Fruit fly (Drosophila melanogaster): ENCODE data around the gene CG8915.

Gene CG8915

DNA sequence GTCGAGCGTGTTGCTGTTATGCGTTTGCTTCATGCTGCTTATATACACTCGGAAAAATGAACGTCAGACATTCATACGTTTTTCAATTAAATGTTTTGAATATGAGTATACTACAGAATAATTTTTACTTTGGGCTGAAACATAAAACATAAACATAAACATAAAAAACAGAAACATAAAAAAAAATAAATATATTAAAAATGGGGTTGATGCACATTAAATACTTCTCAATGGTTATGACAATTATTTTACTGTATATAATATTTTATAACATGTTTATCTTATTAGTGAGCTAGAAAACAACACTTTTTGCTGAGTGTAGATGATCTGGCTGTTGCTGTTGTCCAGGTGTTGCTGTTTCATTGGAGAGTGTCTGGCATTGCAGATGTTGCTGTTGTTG lies 7.4 kb downstream of the CG8915 start (continued):
- no peak for TF ChIP-seq sim (GFP tag; IDR thresholded peaks at IDR 0.05)
- no peak for TF ChIP-seq CG43689 (GFP tag; IDR thresholded peaks at IDR 0.05)
- no peak for TF ChIP-seq CG18619 (GFP tag; optimal IDR thresholded peaks at IDR 0.05)
- no peak for TF ChIP-seq crol (GFP tag; IDR thresholded peaks at IDR 0.05)
- no peak for TF ChIP-seq CG30020 (tag; optimal IDR thresholded peaks at IDR 0.05)
- peak; percentile 18 for TF ChIP-seq CG15269 (tag; optimal IDR thresholded peaks at IDR 0.05)
- no peak for TF ChIP-seq Kr (GFP tag; optimal IDR thresholded peaks at IDR 0.05)
- no peak for TF ChIP-seq insv (GFP tag; optimal IDR thresholded peaks at IDR 0.05)
- no peak for TF ChIP-seq CG12219 (GFP tag; optimal IDR thresholded peaks at IDR 0.05)
- TF ChIP-seq fu2 (GFP tag; optimal IDR thresholded peaks at IDR 0.05) = no peak
- TF ChIP-seq Fer1 (GFP tag; optimal IDR thresholded peaks at IDR 0.05) = no peak
- TF ChIP-seq gfzf (GFP tag; optimal IDR thresholded peaks at IDR 0.05) = no peak
- TF ChIP-seq CG9797 (GFP tag; optimal IDR thresholded peaks at IDR 0.05) = no peak
- TF ChIP-seq Sox102F (GFP tag; optimal IDR thresholded peaks at IDR 0.05) = peak; percentile 68
- peak; percentile 22 for TF ChIP-seq CG4424 (GFP tag; optimal IDR thresholded peaks at IDR 0.05)
- no peak for TF ChIP-seq CG12071 (GFP tag; optimal IDR thresholded peaks at IDR 0.05)
- no peak for TF ChIP-seq Sry-β (GFP tag; optimal IDR thresholded peaks at IDR 0.05)
- no peak for TF ChIP-seq Dbx (GFP tag; IDR thresholded peaks at IDR 0.05)
- TF ChIP-seq CG6254 (GFP tag; optimal IDR thresholded peaks at IDR 0.05) = no peak
- no peak for TF ChIP-seq lmd (GFP tag; IDR thresholded peaks at IDR 0.05)
- no peak for TF ChIP-seq Taf1 (GFP tag; IDR thresholded peaks at IDR 0.05)
- no peak for TF ChIP-seq Hr3 (GFP tag; optimal IDR thresholded peaks at IDR 0.05)
- TF ChIP-seq prd (optimal IDR thresholded peaks at IDR 0.05) = no peak
- TF ChIP-seq prd (GFP tag; IDR thresholded peaks at IDR 0.05) = 0 out of 3 replicates have a peak, but pooled peaks have one; percentile 41
- no peak for TF ChIP-seq GATAe (GFP tag; conservative IDR thresholded peaks at IDR 0.05)
- no peak for TF ChIP-seq Lhr (GFP tag; optimal IDR thresholded peaks at IDR 0.05)
- TF ChIP-seq emc (GFP tag; optimal IDR thresholded peaks at IDR 0.05) = no peak
- no peak for TF ChIP-seq Dip3 (GFP tag; optimal IDR thresholded peaks at IDR 0.05)
- no peak for TF ChIP-seq CG6654 (GFP tag; optimal IDR thresholded peaks at IDR 0.05)
- TF ChIP-seq Sry-δ (GFP tag; optimal IDR thresholded peaks at IDR 0.05) = no peak
- TF ChIP-seq CG34224 (GFP tag; IDR thresholded peaks at IDR 0.05; ENCODE audit: partially characterized antibody) = no peak
- no peak for TF ChIP-seq CG16815 (GFP tag; optimal IDR thresholded peaks at IDR 0.05)
- TF ChIP-seq CG30431 (GFP tag; optimal IDR thresholded peaks at IDR 0.05) = no peak
- no peak for TF ChIP-seq dan (GFP tag; IDR thresholded peaks at IDR 0.05)
- TF ChIP-seq CkIIα-i1 (GFP tag; IDR thresholded peaks at IDR 0.05) = no peak
- no peak for TF ChIP-seq Lim3 (GFP tag; IDR thresholded peaks at IDR 0.05)
- no peak for TF ChIP-seq CG6854 (GFP tag; optimal IDR thresholded peaks at IDR 0.05)
- TF ChIP-seq CG3847 (GFP tag; IDR thresholded peaks at IDR 0.05) = no peak
- no peak for TF ChIP-seq CG2116 (GFP tag; optimal IDR thresholded peaks at IDR 0.05)
- no peak for TF ChIP-seq Adf1 (GFP tag; IDR thresholded peaks at IDR 0.05)
- TF ChIP-seq Stat92E (GFP tag; optimal IDR thresholded peaks at IDR 0.05) = no peak
- no peak for TF ChIP-seq CG11093 (GFP tag; IDR thresholded peaks at IDR 0.05)
- TF ChIP-seq dmrt11E (tag; optimal IDR thresholded peaks at IDR 0.05) = peak; percentile 28
- peak; percentile 13 for TF ChIP-seq Asciz (GFP tag; optimal IDR thresholded peaks at IDR 0.05)
- no peak for TF ChIP-seq HLH4C (GFP tag; IDR thresholded peaks at IDR 0.05; ENCODE audit: partially characterized antibody)
- TF ChIP-seq otp (GFP tag; IDR thresholded peaks at IDR 0.05) = no peak
- no peak for TF ChIP-seq Lpt (GFP tag; optimal IDR thresholded peaks at IDR 0.05)
- TF ChIP-seq hth (optimal IDR thresholded peaks at IDR 0.05) = no peak
- TF ChIP-seq CG9932 (GFP tag; IDR thresholded peaks at IDR 0.05) = no peak
- TF ChIP-seq D19A (tag; optimal IDR thresholded peaks at IDR 0.05) = peak; percentile 20
- no peak for TF ChIP-seq Dll (GFP tag; IDR thresholded peaks at IDR 0.05; ENCODE audit: partially characterized antibody)
- no peak for TF ChIP-seq fd3F (GFP tag; optimal IDR thresholded peaks at IDR 0.05)
